Comparison of ENCODE assay signal across 3 fruit fly cellular contexts in the genomic region with DNA sequence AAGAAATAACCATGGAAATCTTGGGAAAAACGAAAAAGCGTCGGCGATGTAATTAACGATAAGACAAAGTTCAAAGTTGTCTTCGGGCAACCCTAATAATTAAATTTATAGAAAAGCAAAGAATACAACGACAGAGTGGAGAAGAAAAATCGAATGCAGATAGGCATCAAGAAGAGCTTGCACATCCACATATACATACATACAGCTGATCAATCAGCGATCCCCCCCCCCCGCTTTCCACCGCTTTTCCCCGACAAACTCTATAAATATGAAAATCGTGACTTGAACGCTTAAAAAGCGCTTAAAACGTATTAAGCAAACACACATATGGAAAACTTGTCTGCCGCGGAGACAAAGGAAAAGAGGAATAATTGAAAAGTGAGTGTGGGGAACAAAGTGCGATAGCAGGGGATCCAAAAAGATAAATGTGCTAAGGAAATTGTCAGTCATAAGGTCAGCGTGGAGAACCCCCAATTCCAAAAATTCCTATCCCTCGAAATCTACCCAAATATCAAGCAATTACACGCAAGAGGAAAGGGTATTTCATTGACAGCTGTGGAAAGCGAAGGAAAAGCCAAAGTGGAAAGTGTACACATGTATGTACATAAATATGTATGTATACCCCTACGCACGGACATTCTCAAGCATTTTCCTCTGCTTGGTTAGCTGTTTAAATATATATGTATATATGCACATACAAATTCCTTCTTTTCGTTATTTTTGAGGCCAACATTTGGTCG.
TF ChIP-seq lines count a peak whose summit lies in the region.

No protein-coding gene starts in this region.

- TF ChIP-seq CTCF in whole organism, embryonic (GFP tag; optimal IDR thresholded peaks at IDR 0.05; lab: Kevin White, UChicago) = no peak

TF ChIP-seq in whole organism, embryonic, 481 proteins besides CTCF, POLR2A, EP300 and RAD21 (continues in another document):
- TF ChIP-seq CG2202 (tag; optimal IDR thresholded peaks at IDR 0.05; lab: Kevin White, UChicago) = peak; percentile 4
- no peak for TF ChIP-seq CG11398 (GFP tag; optimal IDR thresholded peaks at IDR 0.05; lab: Kevin White, UChicago)
- peak; percentile 73 for TF ChIP-seq CG33557 (GFP tag; optimal IDR thresholded peaks at IDR 0.05; lab: Kevin White, UChicago)
- TF ChIP-seq CHES-1-like (GFP tag; optimal IDR thresholded peaks at IDR 0.05; lab: Kevin White, UChicago) = no peak
- TF ChIP-seq corto (GFP tag; optimal IDR thresholded peaks at IDR 0.05; lab: Kevin White, UChicago) = no peak
- peak in 1 of 2 experiments; percentile 57 for TF ChIP-seq Hr78 (GFP tag; optimal IDR thresholded peaks at IDR 0.05; lab: Kevin White, UChicago)
- no peak for TF ChIP-seq CG5180 (GFP tag; optimal IDR thresholded peaks at IDR 0.05; lab: Kevin White, UChicago)
- no peak for TF ChIP-seq pnt (GFP tag; optimal IDR thresholded peaks at IDR 0.05; lab: Kevin White, UChicago)
- TF ChIP-seq lola (GFP tag; optimal IDR thresholded peaks at IDR 0.05; lab: Kevin White, UChicago) = peak in 1 of 3 experiments; percentile 9
- peak; percentile 98 for TF ChIP-seq D19A (tag; optimal IDR thresholded peaks at IDR 0.05; lab: Kevin White, UChicago)
- peak; percentile 56 for TF ChIP-seq pros (GFP tag; optimal IDR thresholded peaks at IDR 0.05; lab: Kevin White, UChicago)
- TF ChIP-seq fd102C (GFP tag; optimal IDR thresholded peaks at IDR 0.05; lab: Kevin White, UChicago) = peak; percentile 17
- no peak for TF ChIP-seq HLH4C (GFP tag; IDR thresholded peaks at IDR 0.05; lab: Robert Waterston, UW; ENCODE audit: partially characterized antibody)
- no peak for TF ChIP-seq CG4707 (GFP tag; optimal IDR thresholded peaks at IDR 0.05; lab: Kevin White, UChicago)
- no peak for TF ChIP-seq mam (GFP tag; optimal IDR thresholded peaks at IDR 0.05; lab: Kevin White, UChicago)
- TF ChIP-seq CG30020 (tag; optimal IDR thresholded peaks at IDR 0.05; lab: Kevin White, UChicago) = no peak
- no peak for TF ChIP-seq CG12391 (tag; optimal IDR thresholded peaks at IDR 0.05; lab: Kevin White, UChicago)
- TF ChIP-seq D (optimal IDR thresholded peaks at IDR 0.05; lab: Kevin White, UChicago) = no peak
- peak; percentile 1 for TF ChIP-seq D (GFP tag; optimal IDR thresholded peaks at IDR 0.05; lab: Kevin White, UChicago)
- TF ChIP-seq CG8944 (GFP tag; optimal IDR thresholded peaks at IDR 0.05; lab: Kevin White, UChicago) = no peak
- no peak for TF ChIP-seq CoRest (tag; optimal IDR thresholded peaks at IDR 0.05; lab: Kevin White, UChicago)
- no peak for TF ChIP-seq dan (GFP tag; IDR thresholded peaks at IDR 0.05; lab: Robert Waterston, UW)
- no peak for TF ChIP-seq org-1 (GFP tag; optimal IDR thresholded peaks at IDR 0.05; lab: Kevin White, UChicago)
- TF ChIP-seq Oaz (GFP tag; IDR thresholded peaks at IDR 0.05; lab: Robert Waterston, UW) = no peak
- TF ChIP-seq Dad (GFP tag; optimal IDR thresholded peaks at IDR 0.05; lab: Kevin White, UChicago) = no peak
- peak; percentile 4 for TF ChIP-seq oc (tag; optimal IDR thresholded peaks at IDR 0.05; lab: Kevin White, UChicago)
- TF ChIP-seq Atf3 (GFP tag; optimal IDR thresholded peaks at IDR 0.05; lab: Kevin White, UChicago) = no peak
- no peak for TF ChIP-seq run (tag; optimal IDR thresholded peaks at IDR 0.05; lab: Kevin White, UChicago)

TF ChIP-seq in whole organism, prepupa, 60 proteins besides CTCF, POLR2A, EP300 and RAD21:
- TF ChIP-seq CG11762 (GFP tag; optimal IDR thresholded peaks at IDR 0.05; lab: Kevin White, UChicago; ENCODE audit: insufficient read depth) (no peak), net (GFP tag; optimal IDR thresholded peaks at IDR 0.05; lab: Kevin White, UChicago) (no peak), svp (GFP tag; lab: Kevin White, UChicago) (peak; percentile 76), Lpt (GFP tag; optimal IDR thresholded peaks at IDR 0.05; lab: Kevin White, UChicago) (no peak), Eip78C (GFP tag; lab: Kevin White, UChicago) (peak; percentile 54), CG3032 (tag; optimal IDR thresholded peaks at IDR 0.05; lab: Kevin White, UChicago) (no peak), fkh (GFP tag; optimal IDR thresholded peaks at IDR 0.05; lab: Kevin White, UChicago) (peak; percentile 73), CG8119 (GFP tag; IDR thresholded peaks at IDR 0.05; lab: Robert Waterston, UW) (no peak), salr (GFP tag; optimal IDR thresholded peaks at IDR 0.05; lab: Kevin White, UChicago) (no peak)
TF ChIP-seq in whole organism, prepupa: peak in this region for 3.

TF ChIP-seq in whole organism, pupa, 21 proteins besides CTCF, POLR2A, EP300 and RAD21:
- TF ChIP-seq CG14655 (GFP tag; optimal IDR thresholded peaks at IDR 0.05; lab: Kevin White, UChicago) = peak; percentile 3
- TF ChIP-seq CG8301 (tag; optimal IDR thresholded peaks at IDR 0.05; lab: Kevin White, UChicago) = peak; percentile 1
- TF ChIP-seq CG12605 (GFP tag; IDR thresholded peaks at IDR 0.05; lab: Robert Waterston, UW) = no peak
- no peak for TF ChIP-seq Ets98B (GFP tag; IDR thresholded peaks at IDR 0.05; lab: Robert Waterston, UW)
- no peak for TF ChIP-seq EcR (GFP tag; optimal IDR thresholded peaks at IDR 0.05; lab: Kevin White, UChicago)

Comparison
In these comparisons a context has a peak if more than half of its experiments do, and no peak if none do; other contexts are left out.
1. Of the 7 proteins assayed by ChIP-seq in both whole organism, embryonic and whole organism, prepupa: peak only in whole organism, embryonic: Blimp-1; only in whole organism, prepupa: none; in both: none; in neither: 6.